Worm (Caenorhabditis elegans): ENCODE data around the gene pyr-1.

pyr-1 gene

ce11 chrII:8625163-8625562 lies 25.7 kb upstream of the pyr-1 start, which contains the start of gene sptf-2:
TSS of gene sptf-2 (plus strand) at chrII:8625459.
- TF ChIP-seq ztf-3 (GFP tag; optimal IDR thresholded peaks at IDR 0.05) (no peak), snpc-4 (GFP tag; optimal IDR thresholded peaks at IDR 0.05) (no peak), snpc-4 (tag; optimal IDR thresholded peaks at IDR 0.05) (no peak), ztf-28 (GFP tag; IDR thresholded peaks at IDR 0.05) (no peak), ama-1 (optimal IDR thresholded peaks at IDR 0.05) (no peak), ama-1 (GFP tag; optimal IDR thresholded peaks at IDR 0.05) (no peak), nfya-2 (GFP tag; IDR thresholded peaks at IDR 0.05) (no peak), ZK185.1 (tag; optimal IDR thresholded peaks at IDR 0.05; ENCODE audit: poor library complexity, severe bottlenecking) (no peak), sea-2 (GFP tag; IDR thresholded peaks at IDR 0.05) (no peak), nhr-80 (tag; optimal IDR thresholded peaks at IDR 0.05) (peak; percentile 99), atf-7 (tag; optimal IDR thresholded peaks at IDR 0.05) (peak; percentile 25), egl-44 (GFP tag; IDR thresholded peaks at IDR 0.05) (no peak), mxl-1 (tag; optimal IDR thresholded peaks at IDR 0.05) (no peak), Y95B8A.8 (GFP tag; IDR thresholded peaks at IDR 0.05) (no peak), aptf-2 (GFP tag; conservative IDR thresholded peaks at IDR 0.05) (no peak), hmg-1.2 (GFP tag; IDR thresholded peaks at IDR 0.05) (peak; percentile 16; the same call in 1 of the 2 replicates), hlh-26 (GFP tag; conservative IDR thresholded peaks at IDR 0.05) (no peak), zim-3 (tag; optimal IDR thresholded peaks at IDR 0.05) (no peak), lin-40 (tag; optimal IDR thresholded peaks at IDR 0.05) (no peak), F22D6.2 (tag; optimal IDR thresholded peaks at IDR 0.05) (no peak), madf-3 (GFP tag; IDR thresholded peaks at IDR 0.05) (no peak), lin-35 (GFP tag; optimal IDR thresholded peaks at IDR 0.05) (no peak), ztf-6 (GFP tag; IDR thresholded peaks at IDR 0.05) (no peak), F52B5.7 (tag; optimal IDR thresholded peaks at IDR 0.05) (no peak), him-1 (tag; optimal IDR thresholded peaks at IDR 0.05) (no peak), snpc-1.1 (tag; optimal IDR thresholded peaks at IDR 0.05; ENCODE audit: insufficient read depth) (no peak), ceh-40 (GFP tag; IDR thresholded peaks at IDR 0.05) (0 out of 2 replicates have a peak, but pooled peaks have one; percentile 4), lag-1 (GFP tag; IDR thresholded peaks at IDR 0.05) (no peak), K12H6.12 (tag; optimal IDR thresholded peaks at IDR 0.05) (no peak), sptf-2 (GFP tag; optimal IDR thresholded peaks at IDR 0.05) (peak; percentile 99), ztf-22 (GFP tag; optimal IDR thresholded peaks at IDR 0.05) (peak; percentile 23), ets-4 (GFP tag; optimal IDR thresholded peaks at IDR 0.05) (peak; percentile 70)

- TF ChIP-seq F10E7.11 (tag; optimal IDR thresholded peaks at IDR 0.05) (no peak), dpl-1 (GFP tag; optimal IDR thresholded peaks at IDR 0.05) (no peak), B0261.1 (tag; optimal IDR thresholded peaks at IDR 0.05) (no peak), ztf-6 (GFP tag; IDR thresholded peaks at IDR 0.05) (no peak), hlh-26 (GFP tag; conservative IDR thresholded peaks at IDR 0.05) (no peak), Y56A3A.18 (GFP tag; IDR thresholded peaks at IDR 0.05) (no peak), lag-1 (GFP tag; IDR thresholded peaks at IDR 0.05) (no peak)
Measured at ce11 chrII:8626598-8626997, 24.3 kb upstream of the pyr-1 start.

ce11 chrII:8627907-8628306 lies 23.0 kb upstream of the pyr-1 start:
- TF ChIP-seq let-526 (GFP tag; IDR thresholded peaks at IDR 0.05) (no peak), F33H1.4 (GFP tag; IDR thresholded peaks at IDR 0.05) (no peak), ceh-27 (GFP tag; optimal IDR thresholded peaks at IDR 0.05) (no peak), nfya-1 (tag; optimal IDR thresholded peaks at IDR 0.05; ENCODE audit: borderline replicate concordance, insufficient read depth) (no peak), ama-1 (optimal IDR thresholded peaks at IDR 0.05) (no peak), ama-1 (GFP tag; optimal IDR thresholded peaks at IDR 0.05) (no peak), C06A6.2 (GFP tag; conservative IDR thresholded peaks at IDR 0.05) (no peak), somi-1 (GFP tag; optimal IDR thresholded peaks at IDR 0.05) (no peak), unc-62 (GFP tag; optimal IDR thresholded peaks at IDR 0.05) (no peak), ekl-4 (GFP tag; IDR thresholded peaks at IDR 0.05) (no peak), ceh-40 (GFP tag; IDR thresholded peaks at IDR 0.05) (no peak), mes-4 (tag; optimal IDR thresholded peaks at IDR 0.05) (no peak), ets-4 (GFP tag; optimal IDR thresholded peaks at IDR 0.05) (no peak), ztf-6 (GFP tag; IDR thresholded peaks at IDR 0.05) (no peak), cebp-1 (GFP tag; IDR thresholded peaks at IDR 0.05) (no peak), cebp-1 (tag; optimal IDR thresholded peaks at IDR 0.05) (no peak), K12H6.12 (tag; optimal IDR thresholded peaks at IDR 0.05) (no peak), fkh-3 (tag; optimal IDR thresholded peaks at IDR 0.05) (no peak), efl-1 (GFP tag; optimal IDR thresholded peaks at IDR 0.05) (no peak)

Measured in whole organism, young adult.